Fruit fly (Drosophila melanogaster): ENCODE results near the gene CG6321.

The CG6321 gene

dm6 chr3L:11096195-11096908, 35.3 kb upstream of the CG6321 start, which contains the start of the genes CG46439, Iyd and CG33947 (continued):
- 0 out of 3 replicates have a peak, but pooled peaks have one; percentile 19 for TF ChIP-seq C15 (GFP tag; IDR thresholded peaks at IDR 0.05)
- TF ChIP-seq Oli (tag; optimal IDR thresholded peaks at IDR 0.05): no peak
- peak; percentile 54 for TF ChIP-seq sna (GFP tag; IDR thresholded peaks at IDR 0.05; ENCODE audit: partially characterized antibody)
- peak; percentile 2 for TF ChIP-seq grau (tag; optimal IDR thresholded peaks at IDR 0.05)
- TF ChIP-seq CG4360 (GFP tag; IDR thresholded peaks at IDR 0.05): peak; percentile 38; the same call in 1 of the 2 replicates
- TF ChIP-seq CG30403 (GFP tag; optimal IDR thresholded peaks at IDR 0.05): no peak
- no peak for TF ChIP-seq Usf (GFP tag; optimal IDR thresholded peaks at IDR 0.05)
- no peak for TF ChIP-seq CG6175 (GFP tag; IDR thresholded peaks at IDR 0.05)
- TF ChIP-seq CG17385 (GFP tag; optimal IDR thresholded peaks at IDR 0.05): peak; percentile 80
- no peak for TF ChIP-seq CG12104 (GFP tag; optimal IDR thresholded peaks at IDR 0.05)
- TF ChIP-seq slbo (GFP tag; IDR thresholded peaks at IDR 0.05): no peak
- TF ChIP-seq Sox102F (GFP tag; optimal IDR thresholded peaks at IDR 0.05): no peak
- TF ChIP-seq Dip3 (GFP tag; optimal IDR thresholded peaks at IDR 0.05): no peak
- TF ChIP-seq CG18599 (GFP tag; optimal IDR thresholded peaks at IDR 0.05): no peak
- no peak for TF ChIP-seq NFAT (GFP tag; IDR thresholded peaks at IDR 0.05)
- no peak for TF ChIP-seq tap (tag; optimal IDR thresholded peaks at IDR 0.05)
- no peak; the same call in 2 of the 3 replicates for TF ChIP-seq zen2 (GFP tag; IDR thresholded peaks at IDR 0.05; ENCODE audit: partially characterized antibody)
- no peak for TF ChIP-seq Side (GFP tag; optimal IDR thresholded peaks at IDR 0.05)
- no peak for TF ChIP-seq Lpt (GFP tag; optimal IDR thresholded peaks at IDR 0.05)
- peak; percentile 13 for TF ChIP-seq Nf-YC (tag; optimal IDR thresholded peaks at IDR 0.05)
- TF ChIP-seq kni (GFP tag; optimal IDR thresholded peaks at IDR 0.05): peak; percentile 39
- TF ChIP-seq hth (optimal IDR thresholded peaks at IDR 0.05): no peak
- TF ChIP-seq pnt (GFP tag; optimal IDR thresholded peaks at IDR 0.05): no peak
- no peak for TF ChIP-seq ara (GFP tag; IDR thresholded peaks at IDR 0.05)
- no peak for TF ChIP-seq Stat92E (GFP tag; optimal IDR thresholded peaks at IDR 0.05)
- TF ChIP-seq CG9797 (GFP tag; optimal IDR thresholded peaks at IDR 0.05): peak; percentile 32
- no peak for TF ChIP-seq CG4424 (GFP tag; optimal IDR thresholded peaks at IDR 0.05)
- no peak for TF ChIP-seq CG16863 (GFP tag; optimal IDR thresholded peaks at IDR 0.05)
- TF ChIP-seq B-H1 (GFP tag; IDR thresholded peaks at IDR 0.05): no peak
- TF ChIP-seq ems (GFP tag; optimal IDR thresholded peaks at IDR 0.05): peak; percentile 9
- TF ChIP-seq Fer3 (tag; optimal IDR thresholded peaks at IDR 0.05): no peak
- no peak for TF ChIP-seq mam (GFP tag; optimal IDR thresholded peaks at IDR 0.05)
- no peak for TF ChIP-seq CG32767 (GFP tag; IDR thresholded peaks at IDR 0.05)
- TF ChIP-seq Optix (GFP tag; IDR thresholded peaks at IDR 0.05): 0 out of 3 replicates have a peak, but pooled peaks have one; percentile 6
- TF ChIP-seq lmd (GFP tag; IDR thresholded peaks at IDR 0.05): no peak
- TF ChIP-seq CG9727 (GFP tag; optimal IDR thresholded peaks at IDR 0.05): no peak
- no peak for TF ChIP-seq mld (GFP tag; IDR thresholded peaks at IDR 0.05; ENCODE audit: partially characterized antibody)
- no peak for TF ChIP-seq da (GFP tag; optimal IDR thresholded peaks at IDR 0.05)
- no peak for TF ChIP-seq CG15696 (tag; optimal IDR thresholded peaks at IDR 0.05)
- TF ChIP-seq pita (GFP tag; optimal IDR thresholded peaks at IDR 0.05): no peak
- TF ChIP-seq CG18011 (GFP tag; optimal IDR thresholded peaks at IDR 0.05): no peak
- no peak for TF ChIP-seq CG1024 (GFP tag; IDR thresholded peaks at IDR 0.05)
- no peak for TF ChIP-seq dati (GFP tag; IDR thresholded peaks at IDR 0.05)
- TF ChIP-seq CG2202 (tag; optimal IDR thresholded peaks at IDR 0.05): no peak
- TF ChIP-seq chm (GFP tag; IDR thresholded peaks at IDR 0.05): no peak; the same call in 1 of the 2 replicates
- TF ChIP-seq btn (GFP tag; optimal IDR thresholded peaks at IDR 0.05): no peak
- peak; percentile 26 for TF ChIP-seq NfI (GFP tag; optimal IDR thresholded peaks at IDR 0.05)
- no peak for TF ChIP-seq tio (GFP tag; optimal IDR thresholded peaks at IDR 0.05)
- peak; percentile 22; the same call in 1 of the 2 replicates for TF ChIP-seq Scr (GFP tag; IDR thresholded peaks at IDR 0.05; ENCODE audit: partially characterized antibody)
- no peak for TF ChIP-seq knrl (GFP tag; IDR thresholded peaks at IDR 0.05; ENCODE audit: partially characterized antibody)

Data from whole organism, embryonic.